Worm (Caenorhabditis elegans) whole organism, young adult: Measurements from ENCODE around the gene twk-49.

Experiments used
- B0035.1 ChIP-seq: sonication (generic microtip); optimal IDR thresholded peaks from 2 replicates; lab custom pipeline; 2016; ENCODE audit warnings: missing genetic modification characterization, mild to moderate bottlenecking, missing compliant biosample characterization, missing genotype, missing genetic modification reagents
- F23B12.7 ChIP-seq: sonication (generic microtip); optimal IDR thresholded peaks from 2 replicates; lab custom pipeline; 2017; ENCODE audit warnings: missing genetic modification characterization, mild to moderate bottlenecking, missing compliant biosample characterization, antibody characterized with exemption, moderate library complexity; ENCODE audit not compliant: insufficient read depth
- F49E8.2 ChIP-seq: sonication (generic microtip); optimal IDR thresholded peaks from 3 replicates; lab custom pipeline; 2017; ENCODE audit warnings: missing genetic modification characterization, mild to moderate bottlenecking, missing compliant biosample characterization, antibody characterized with exemption, moderate library complexity; ENCODE audit not compliant: insufficient read depth
- F57A8.1 ChIP-seq: fragments of 200-800 bp; sonication (Bioruptor generic); optimal IDR thresholded peaks from 2 replicates; lab custom pipeline; 2018; ENCODE audit warnings: mild to moderate bottlenecking, missing genetic modification characterization, moderate library complexity, missing compliant biosample characterization
- F57C9.4 ChIP-seq: sonication (generic microtip); optimal IDR thresholded peaks from 2 replicates; lab custom pipeline; 2017; ENCODE audit warnings: mild to moderate bottlenecking, missing genetic modification characterization, missing compliant biosample characterization
- T07F8.4 ChIP-seq: sonication (generic microtip); optimal IDR thresholded peaks from 2 replicates; lab custom pipeline; 2016; ENCODE audit warnings: mild to moderate bottlenecking, missing genetic modification characterization, moderate library complexity, missing compliant biosample characterization
- T26A5.8 ChIP-seq: sonication (generic microtip); optimal IDR thresholded peaks from 2 replicates; lab custom pipeline; 2016; ENCODE audit warnings: missing genetic modification characterization, missing compliant biosample characterization
- Y53F4B.3 ChIP-seq: fragments of 200-800 bp; sonication (Bioruptor generic); IDR thresholded peaks from 2 replicates; pipeline ENCODE4 v1.3.6; 2022; ENCODE audit warnings: missing genetic modification reagents, missing genetic modification characterization, missing compliant biosample characterization
- Y53G8AR.9 ChIP-seq: fragments of 200-800 bp; sonication (Bioruptor generic); conservative IDR thresholded peaks from 2 replicates; pipeline ENCODE4 v1.3.6; 2022; ENCODE audit warnings: missing genetic modification reagents, missing genetic modification characterization, missing compliant biosample characterization
- Y56A3A.18 ChIP-seq: fragments of 200-800 bp; sonication (Bioruptor generic); IDR thresholded peaks from 2 replicates; pipeline ENCODE4 v1.3.6; 2022; ENCODE audit warnings: missing genetic modification reagents, missing genetic modification characterization, missing compliant biosample characterization
- akir-1 ChIP-seq: fragments of 200-800 bp; sonication (Bioruptor generic); optimal IDR thresholded peaks from 2 replicates; lab custom pipeline; 2018; ENCODE audit warnings: mild to moderate bottlenecking, missing genetic modification characterization, moderate library complexity, missing compliant biosample characterization
- ama-1 ChIP-seq, 3 experiments: fragments of 150-350 bp in 1 of 3; sonication (generic microtip) in 2 of 3; optimal IDR thresholded peaks; 2 replicates each; lab custom pipeline; 2014 to 2018; ENCODE audit warnings: missing biosample characterization in 2 of 3, missing genetic modification characterization in 2 of 3, missing genetic modification reagents in 2 of 3
- aptf-3 ChIP-seq: fragments of 200-800 bp; sonication (Bioruptor generic); IDR thresholded peaks from 2 replicates; pipeline ENCODE4 v1.3.6; 2022; ENCODE audit warnings: missing genetic modification characterization, missing compliant biosample characterization
- atf-7 ChIP-seq: sonication (generic microtip); optimal IDR thresholded peaks from 2 replicates; lab custom pipeline; 2017; ENCODE audit warnings: mild to moderate bottlenecking, missing genetic modification characterization, missing compliant biosample characterization
- athp-1 ChIP-seq: sonication (generic microtip); optimal IDR thresholded peaks from 2 replicates; lab custom pipeline; 2017; ENCODE audit warnings: mild to moderate bottlenecking, missing genetic modification characterization, missing compliant biosample characterization
- attf-3 ChIP-seq: fragments of 200-800 bp; sonication (Bioruptor generic); conservative IDR thresholded peaks from 2 replicates; pipeline ENCODE4 v1.3.6; 2022; ENCODE audit warnings: missing genetic modification reagents, missing genetic modification characterization, missing compliant biosample characterization
- ccch-3 ChIP-seq: fragments of 200-800 bp; sonication (Bioruptor generic); optimal IDR thresholded peaks from 2 replicates; lab custom pipeline; 2018; ENCODE audit warnings: mild to moderate bottlenecking, missing genetic modification characterization, missing compliant biosample characterization
- cebp-2 ChIP-seq: fragments of 200-800 bp; sonication (Bioruptor generic); IDR thresholded peaks from 2 replicates; pipeline ENCODE4 v1.3.6; 2022; ENCODE audit warnings: missing genetic modification characterization, missing compliant biosample characterization
- ceh-100 ChIP-seq: fragments of 200-800 bp; sonication (Bioruptor generic); IDR thresholded peaks from 2 replicates; pipeline ENCODE4 v1.3.6; 2022; ENCODE audit warnings: missing genetic modification reagents, missing genetic modification characterization, missing compliant biosample characterization
- ceh-58 ChIP-seq: fragments of 200-800 bp; sonication (Bioruptor generic); IDR thresholded peaks from 2 replicates; pipeline ENCODE4 v1.3.6; 2022; ENCODE audit warnings: missing genetic modification characterization, missing compliant biosample characterization
- ceh-91 ChIP-seq: fragments of 200-800 bp; sonication (Bioruptor generic); IDR thresholded peaks from 2 replicates; pipeline ENCODE4 v1.3.6; 2022; ENCODE audit warnings: missing genetic modification reagents, missing genetic modification characterization, missing compliant biosample characterization
- dox-1 ChIP-seq: fragments of 200-800 bp; sonication (Bioruptor generic); IDR thresholded peaks from 2 replicates; pipeline ENCODE4 v1.3.6; 2022; ENCODE audit warnings: missing genetic modification reagents, missing genetic modification characterization, missing compliant biosample characterization
- efl-1 ChIP-seq: fragments of 150-350 bp; optimal IDR thresholded peaks from 2 replicates; lab custom pipeline; 2014; ENCODE audit warnings: missing biosample characterization, missing genetic modification reagents, missing genetic modification characterization
- egrh-3 ChIP-seq: fragments of 200-800 bp; sonication (Bioruptor generic); IDR thresholded peaks from 2 replicates; pipeline ENCODE4 v1.3.6; 2022; ENCODE audit warnings: missing genetic modification reagents, missing genetic modification characterization, missing compliant biosample characterization
- ets-4 ChIP-seq: fragments of 200-800 bp; sonication (Bioruptor generic); optimal IDR thresholded peaks from 2 replicates; lab custom pipeline; 2018; ENCODE audit warnings: mild to moderate bottlenecking, missing genetic modification characterization, missing compliant biosample characterization
- hlh-12 ChIP-seq: sonication (generic microtip); optimal IDR thresholded peaks from 2 replicates; lab custom pipeline; 2016; ENCODE audit warnings: missing genetic modification characterization, missing compliant biosample characterization
- hmg-1.2 ChIP-seq: fragments of 200-800 bp; sonication (Bioruptor generic); IDR thresholded peaks from 2 replicates; pipeline ENCODE4 v1.3.6; 2022; ENCODE audit warnings: missing genetic modification reagents, missing genetic modification characterization, missing compliant biosample characterization
- hsf-1 ChIP-seq: fragments of 200-800 bp; sonication (Bioruptor generic); IDR thresholded peaks from 2 replicates; pipeline ENCODE4 v1.3.6; 2022; ENCODE audit warnings: missing genetic modification reagents, missing genetic modification characterization, missing compliant biosample characterization
- lag-1 ChIP-seq: fragments of 200-800 bp; sonication (Bioruptor generic); IDR thresholded peaks from 2 replicates; pipeline ENCODE4 v1.3.6; 2022; ENCODE audit warnings: missing genetic modification reagents, missing genetic modification characterization, missing compliant biosample characterization
- let-526 ChIP-seq: fragments of 200-800 bp; sonication (Bioruptor generic); IDR thresholded peaks from 2 replicates; pipeline ENCODE4 v1.3.6; 2022; ENCODE audit warnings: missing genetic modification reagents, missing genetic modification characterization, missing compliant biosample characterization
- lin-54 ChIP-seq: fragments of 200-800 bp; sonication (Bioruptor generic); optimal IDR thresholded peaks from 2 replicates; lab custom pipeline; 2018; ENCODE audit warnings: mild to moderate bottlenecking, missing genetic modification characterization, missing compliant biosample characterization
- madf-3 ChIP-seq: fragments of 200-800 bp; sonication (Bioruptor generic); IDR thresholded peaks from 2 replicates; pipeline ENCODE4 v1.3.6; 2022; ENCODE audit warnings: missing genetic modification reagents, missing genetic modification characterization, missing compliant biosample characterization
- mel-28 ChIP-seq: sonication (generic microtip); optimal IDR thresholded peaks from 2 replicates; lab custom pipeline; 2016; ENCODE audit warnings: borderline replicate concordance, mild to moderate bottlenecking, missing genetic modification characterization, missing compliant biosample characterization
- mxl-1 ChIP-seq: sonication (generic microtip); optimal IDR thresholded peaks from 2 replicates; lab custom pipeline; 2016; ENCODE audit warnings: missing genetic modification characterization, missing compliant biosample characterization
- nfya-1 ChIP-seq: sonication (generic microtip); optimal IDR thresholded peaks from 2 replicates; lab custom pipeline; 2017; ENCODE audit warnings: antibody characterized with exemption, missing compliant biosample characterization, missing genetic modification characterization, borderline replicate concordance; ENCODE audit not compliant: insufficient read depth
- nfyb-1 ChIP-seq: fragments of 200-800 bp; sonication (Bioruptor generic); IDR thresholded peaks from 2 replicates; pipeline ENCODE4 v1.3.6; 2022; ENCODE audit warnings: missing genetic modification reagents, missing genetic modification characterization, missing compliant biosample characterization
- nhr-27 ChIP-seq: fragments of 200-800 bp; sonication (Bioruptor generic); optimal IDR thresholded peaks from 2 replicates; lab custom pipeline; 2018; ENCODE audit warnings: mild to moderate bottlenecking, missing genetic modification characterization, moderate library complexity, missing compliant biosample characterization
- pbrm-1 ChIP-seq: fragments of 200-800 bp; sonication (Bioruptor generic); IDR thresholded peaks from 2 replicates; pipeline ENCODE4 v1.3.6; 2022; ENCODE audit warnings: missing genetic modification reagents, missing genetic modification characterization, missing compliant biosample characterization
- pha-4 ChIP-seq: fragments of 150-350 bp; sonication (generic microtip); optimal IDR thresholded peaks from 2 replicates; lab custom pipeline; 2014; ENCODE audit warnings: missing biosample characterization, missing genetic modification reagents, missing genetic modification characterization
- rcor-1 ChIP-seq: fragments of 200-800 bp; sonication (Bioruptor generic); IDR thresholded peaks from 2 replicates; pipeline ENCODE4 v1.3.6; 2022; ENCODE audit warnings: missing genetic modification reagents, missing genetic modification characterization, missing compliant biosample characterization
- rec-8 ChIP-seq, 2 experiments: sonication (generic microtip); optimal IDR thresholded peaks; 2 replicates each; lab custom pipeline; 2016; ENCODE audit warnings: mild to moderate bottlenecking in 2 of 2, missing genetic modification characterization in 2 of 2, missing genetic modification reagents in 2 of 2, missing genotype in 2 of 2, missing biosample characterization in 1 of 2, missing compliant biosample characterization in 1 of 2, moderate library complexity in 1 of 2
- repo-1 ChIP-seq: sonication (generic microtip); optimal IDR thresholded peaks from 2 replicates; lab custom pipeline; 2017; ENCODE audit warnings: mild to moderate bottlenecking, missing genetic modification characterization, missing compliant biosample characterization
- sdz-38 ChIP-seq: sonication (generic microtip); optimal IDR thresholded peaks from 2 replicates; lab custom pipeline; 2016; ENCODE audit warnings: missing genotype, missing genetic modification characterization, missing compliant biosample characterization
- sea-2 ChIP-seq: fragments of 200-800 bp; sonication (Bioruptor generic); IDR thresholded peaks from 2 replicates; pipeline ENCODE4 v1.3.6; 2022; ENCODE audit warnings: missing genetic modification characterization, missing compliant biosample characterization
- unc-62 ChIP-seq: fragments of 150-350 bp; optimal IDR thresholded peaks from 2 replicates; lab custom pipeline; 2014; ENCODE audit warnings: missing biosample characterization, missing genetic modification reagents, missing genetic modification characterization
- ztf-25 ChIP-seq: fragments of 200-800 bp; sonication (Bioruptor generic); IDR thresholded peaks from 2 replicates; pipeline ENCODE4 v1.3.6; 2022; ENCODE audit warnings: missing genetic modification reagents, missing genetic modification characterization, missing compliant biosample characterization
- ztf-26 ChIP-seq: sonication (generic microtip); optimal IDR thresholded peaks from 2 replicates; lab custom pipeline; 2017; ENCODE audit warnings: missing genetic modification characterization, missing compliant biosample characterization
- ztf-6 ChIP-seq: fragments of 200-800 bp; sonication (Bioruptor generic); IDR thresholded peaks from 2 replicates; pipeline ENCODE4 v1.3.6; 2022; ENCODE audit warnings: missing genetic modification reagents, missing genetic modification characterization, missing compliant biosample characterization

twk-49 gene

DNA sequence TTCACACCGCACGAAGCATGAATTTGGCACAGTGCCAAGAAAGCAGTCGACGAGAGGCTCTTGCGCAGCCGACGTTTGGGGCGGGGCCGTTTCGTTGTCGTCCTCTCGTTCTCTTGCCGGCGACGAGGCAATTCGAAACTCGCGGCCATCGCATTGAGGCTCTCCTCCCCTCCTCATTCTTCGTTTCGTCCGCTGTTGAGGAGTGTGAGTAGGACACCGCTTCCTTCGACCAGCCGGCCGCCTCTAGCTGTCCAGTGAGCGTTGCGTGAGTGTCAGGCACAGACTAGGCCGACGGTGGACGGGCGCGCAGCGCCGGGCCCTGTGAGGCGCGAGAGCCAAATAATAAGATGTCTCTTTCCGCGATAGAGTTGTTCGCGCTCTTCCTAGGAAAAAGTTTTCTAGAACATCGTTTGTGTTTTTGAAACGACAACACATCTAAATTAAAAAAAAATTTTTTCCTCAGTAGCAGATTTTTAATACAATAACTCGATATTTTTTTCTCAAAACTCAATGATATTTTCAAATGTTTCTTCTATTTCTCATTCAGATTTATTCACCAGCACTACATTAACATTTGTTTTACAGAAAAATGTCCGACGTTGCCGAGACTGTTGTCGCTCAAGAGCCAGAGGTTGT lies 7.0 kb downstream of the twk-49 start, which contains the start of the genes T28D9.11 and T28D9.1:
Gene T28D9.11, minus strand, starts transcription at position 177 of the 636 bp plus-strand sequence.
Gene T28D9.1, plus strand, starts transcription at position 586 of the 636 bp plus-strand sequence.
- TF ChIP-seq aptf-3 (no peak), ceh-91 (GFP tag; lab: Robert Waterston, UW) (0 out of 2 replicates have a peak, but pooled peaks have one; percentile 25), pbrm-1 (GFP tag; lab: Robert Waterston, UW) (0 out of 2 replicates have a peak, but pooled peaks have one; percentile 25), F49E8.2 (tag; lab: Kevin White, UChicago) (no peak), ceh-100 (no peak), ztf-26 (tag; lab: Kevin White, UChicago) (no peak), T07F8.4 (tag; lab: Kevin White, UChicago) (no peak), repo-1 (tag; lab: Kevin White, UChicago) (no peak), pha-4 (tag; lab: Kevin White, UChicago) (no peak), T26A5.8 (no peak), hlh-12 (tag; lab: Kevin White, UChicago) (no peak), let-526 (no peak), nfya-1 (tag; lab: Kevin White, UChicago) (no peak), mel-28 (tag; lab: Kevin White, UChicago) (no peak), Y53F4B.3 (GFP tag; lab: Robert Waterston, UW) (no peak), rcor-1 (GFP tag; lab: Robert Waterston, UW) (peak; percentile 60), Y53G8AR.9 (GFP tag; lab: Robert Waterston, UW) (no peak), B0035.1 (tag; lab: Kevin White, UChicago) (no peak), sdz-38 (no peak), F57C9.4 (tag; lab: Kevin White, UChicago) (no peak), sea-2 (GFP tag; lab: Robert Waterston, UW) (no peak), nhr-27 (tag; lab: Kevin White, UChicago) (no peak), cebp-2 (no peak), ztf-6 (GFP tag; lab: Robert Waterston, UW) (no peak), mxl-1 (tag; lab: Kevin White, UChicago) (no peak), ccch-3 (GFP tag; lab: Kevin White, UChicago) (no peak), F57A8.1 (GFP tag; lab: Kevin White, UChicago) (no peak), attf-3 (GFP tag; lab: Robert Waterston, UW) (0 out of 2 replicates have a peak, but pooled peaks have one; percentile 28), akir-1 (GFP tag; lab: Kevin White, UChicago) (no peak), efl-1 (no peak), athp-1 (tag; lab: Kevin White, UChicago) (no peak), lin-54 (GFP tag; lab: Kevin White, UChicago) (peak; percentile 46), ceh-58 (no peak), ets-4 (no peak), nfyb-1 (GFP tag; lab: Robert Waterston, UW) (peak; percentile 34; the same call in 1 of the 2 replicates), atf-7 (no peak), ztf-25 (GFP tag; lab: Robert Waterston, UW) (no peak), madf-3 (GFP tag; lab: Robert Waterston, UW) (no peak), hmg-1.2 (GFP tag; lab: Robert Waterston, UW) (peak; percentile 28; the same call in 1 of the 2 replicates), lag-1 (GFP tag; lab: Robert Waterston, UW) (no peak), F23B12.7 (tag; lab: Kevin White, UChicago) (no peak), unc-62 (GFP tag; lab: Kevin White, UChicago) (no peak), egrh-3 (GFP tag; lab: Robert Waterston, UW) (peak; percentile 88), hsf-1 (no peak), rec-8 (tag; optimal IDR thresholded peaks at IDR 0.05; lab: Kevin White, UChicago) (no peak), ama-1 (optimal IDR thresholded peaks at IDR 0.05; lab: Kevin White, UChicago) (no peak), ama-1 (GFP tag; optimal IDR thresholded peaks at IDR 0.05; lab: Kevin White, UChicago) (no peak), dox-1 (GFP tag; lab: Robert Waterston, UW) (peak; percentile 66), Y56A3A.18 (no peak)
